Worm (Caenorhabditis elegans): ENCODE data around the gene F27E5.7.

The F27E5.7 gene

ce11 chrII:10098428-10098827 is 24.1 kb upstream of the F27E5.7 start (continued):
- TF ChIP-seq die-1 (tag; optimal IDR thresholded peaks at IDR 0.05) = peak; percentile 21
- no peak for TF ChIP-seq nhr-80 (tag; optimal IDR thresholded peaks at IDR 0.05)
- no peak for TF ChIP-seq ztf-25 (GFP tag; IDR thresholded peaks at IDR 0.05)
- no peak for TF ChIP-seq B0261.1 (tag; optimal IDR thresholded peaks at IDR 0.05)
- no peak for TF ChIP-seq tbp1 (GFP tag; optimal IDR thresholded peaks at IDR 0.05)
- no peak for TF ChIP-seq ama-1 (optimal IDR thresholded peaks at IDR 0.05)
- TF ChIP-seq ama-1 (GFP tag; optimal IDR thresholded peaks at IDR 0.05) = no peak
- no peak for TF ChIP-seq Y53F4B.3 (GFP tag; IDR thresholded peaks at IDR 0.05)
- TF ChIP-seq nhr-90 (tag; optimal IDR thresholded peaks at IDR 0.05) = no peak
- peak; percentile 51 for TF ChIP-seq F52B5.7 (tag; optimal IDR thresholded peaks at IDR 0.05)
- TF ChIP-seq egl-44 (GFP tag; IDR thresholded peaks at IDR 0.05) = no peak
- no peak for TF ChIP-seq lag-1 (GFP tag; IDR thresholded peaks at IDR 0.05)

- TF ChIP-seq hlh-12 (tag; optimal IDR thresholded peaks at IDR 0.05) (no peak), attf-6 (GFP tag; IDR thresholded peaks at IDR 0.05) (no peak), ceh-79 (tag; optimal IDR thresholded peaks at IDR 0.05) (no peak), ets-4 (GFP tag; optimal IDR thresholded peaks at IDR 0.05) (no peak), nhr-120 (GFP tag; IDR thresholded peaks at IDR 0.05) (no peak), dpl-1 (GFP tag; optimal IDR thresholded peaks at IDR 0.05) (no peak), xnd-1 (tag; optimal IDR thresholded peaks at IDR 0.05) (no peak), hmg-20 (GFP tag; IDR thresholded peaks at IDR 0.05) (no peak), lin-40 (tag; optimal IDR thresholded peaks at IDR 0.05) (no peak)
Measured at ce11 chrII:10099072-10099471, 23.5 kb upstream of the F27E5.7 start.

- TF ChIP-seq attf-6 (GFP tag; IDR thresholded peaks at IDR 0.05) (no peak), T07F8.4 (tag; optimal IDR thresholded peaks at IDR 0.05) (no peak), madf-6 (GFP tag; IDR thresholded peaks at IDR 0.05) (peak; percentile 19; the same call in 1 of the 2 replicates), sdz-38 (tag; optimal IDR thresholded peaks at IDR 0.05) (no peak), mel-28 (tag; optimal IDR thresholded peaks at IDR 0.05; ENCODE audit: borderline replicate concordance) (no peak), hmg-1.2 (GFP tag; IDR thresholded peaks at IDR 0.05) (peak; percentile 78; the same call in 1 of the 2 replicates), tbx-9 (tag; optimal IDR thresholded peaks at IDR 0.05; ENCODE audit: borderline replicate concordance) (no peak), F33H1.4 (GFP tag; IDR thresholded peaks at IDR 0.05) (peak; percentile 69), madf-3 (GFP tag; IDR thresholded peaks at IDR 0.05) (no peak), lin-40 (tag; optimal IDR thresholded peaks at IDR 0.05) (no peak), hmg-20 (GFP tag; IDR thresholded peaks at IDR 0.05) (no peak), ceh-91 (GFP tag; IDR thresholded peaks at IDR 0.05) (no peak), dpl-1 (GFP tag; optimal IDR thresholded peaks at IDR 0.05) (no peak), snpc-1.1 (tag; optimal IDR thresholded peaks at IDR 0.05; ENCODE audit: insufficient read depth) (peak; percentile 9), lin-26 (GFP tag; IDR thresholded peaks at IDR 0.05) (no peak), efl-1 (GFP tag; optimal IDR thresholded peaks at IDR 0.05) (peak; percentile 1), ZK185.1 (tag; optimal IDR thresholded peaks at IDR 0.05; ENCODE audit: poor library complexity, severe bottlenecking) (no peak), Y56A3A.18 (GFP tag; IDR thresholded peaks at IDR 0.05) (no peak), lsl-1 (GFP tag; optimal IDR thresholded peaks at IDR 0.05) (peak; percentile 14), lin-35 (GFP tag; optimal IDR thresholded peaks at IDR 0.05) (no peak)
Measured at ce11 chrII:10099804-10100360, 22.7 kb upstream of the F27E5.7 start, which contains the start of the genes pas-7 and puf-12. pas-7 (minus strand) TSS chrII:10099854. puf-12 (plus strand) TSS chrII:10100310.

Measured in whole organism, young adult.